Worm (Caenorhabditis elegans): ENCODE data around the gene nhr-199.

ce11 chrV:15687660-15688059, 12.0 kb downstream of the nhr-199 start, which contains the start of gene nhr-197:
- TF ChIP-seq cog-1 (tag; optimal IDR thresholded peaks at IDR 0.05) (no peak), flt-1 (GFP tag; IDR thresholded peaks at IDR 0.05) (no peak)
